Fruit fly (Drosophila melanogaster): ENCODE results near the gene CG14860.
A peak's percentile ranks its signal among the peaks of the same experiment; 100 is the strongest.

Gene CG14860

DNA sequence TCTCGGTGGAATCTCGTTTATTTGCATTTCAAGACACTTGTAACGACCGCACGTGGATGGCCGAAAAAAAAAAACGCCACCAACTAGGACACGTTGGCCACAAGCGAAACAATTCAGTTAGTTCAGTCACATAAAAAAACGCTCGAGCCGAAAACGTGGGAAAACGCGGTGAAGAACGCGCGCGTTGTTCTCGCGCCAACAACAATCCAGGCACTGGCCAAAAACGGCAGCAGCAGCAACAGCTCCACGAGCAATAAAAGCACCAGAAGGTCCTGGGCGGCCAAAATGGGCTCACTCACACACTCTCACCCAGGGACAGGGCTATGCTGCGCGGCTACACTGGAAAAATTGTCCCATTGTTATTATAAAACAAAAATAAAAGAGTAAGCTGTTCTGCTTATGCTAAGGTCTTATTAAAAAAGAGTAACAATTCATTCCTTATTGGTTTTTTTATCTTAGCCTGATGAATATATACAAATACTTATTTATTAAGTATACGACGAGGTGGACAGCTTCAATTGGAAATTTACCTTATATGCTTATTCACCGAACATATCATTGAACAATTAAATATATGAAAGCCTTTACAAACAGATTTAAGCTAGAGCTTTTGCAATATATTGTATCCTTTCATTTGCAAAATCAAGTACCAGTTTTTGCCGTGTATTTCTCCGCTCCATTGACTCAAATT, 19.2 kb upstream of the CG14860 start, which contains the start of gene btsz (continued):
- no peak for TF ChIP-seq croc (GFP tag; conservative IDR thresholded peaks at IDR 0.05)
- TF ChIP-seq CG2875 (GFP tag; optimal IDR thresholded peaks at IDR 0.05): no peak
- TF ChIP-seq CG11093 (GFP tag; IDR thresholded peaks at IDR 0.05): no peak
- no peak for TF ChIP-seq CG32772 (GFP tag; IDR thresholded peaks at IDR 0.05)
- no peak for TF ChIP-seq vvl (GFP tag; IDR thresholded peaks at IDR 0.05)
- TF ChIP-seq wdn (GFP tag; IDR thresholded peaks at IDR 0.05): no peak
- peak; percentile 54 for TF ChIP-seq CG13424 (tag; optimal IDR thresholded peaks at IDR 0.05)
- TF ChIP-seq CG6254 (GFP tag; optimal IDR thresholded peaks at IDR 0.05): no peak
- no peak for TF ChIP-seq nerfin-1 (tag; optimal IDR thresholded peaks at IDR 0.05)
- TF ChIP-seq CG17612 (GFP tag; IDR thresholded peaks at IDR 0.05): no peak
- no peak for TF ChIP-seq dpn (GFP tag; optimal IDR thresholded peaks at IDR 0.05)
- no peak for TF ChIP-seq CG9215 (GFP tag; IDR thresholded peaks at IDR 0.05)
- peak; percentile 19 for TF ChIP-seq Fer2 (tag; optimal IDR thresholded peaks at IDR 0.05)
- no peak for TF ChIP-seq pfk (GFP tag; optimal IDR thresholded peaks at IDR 0.05)

DNA sequence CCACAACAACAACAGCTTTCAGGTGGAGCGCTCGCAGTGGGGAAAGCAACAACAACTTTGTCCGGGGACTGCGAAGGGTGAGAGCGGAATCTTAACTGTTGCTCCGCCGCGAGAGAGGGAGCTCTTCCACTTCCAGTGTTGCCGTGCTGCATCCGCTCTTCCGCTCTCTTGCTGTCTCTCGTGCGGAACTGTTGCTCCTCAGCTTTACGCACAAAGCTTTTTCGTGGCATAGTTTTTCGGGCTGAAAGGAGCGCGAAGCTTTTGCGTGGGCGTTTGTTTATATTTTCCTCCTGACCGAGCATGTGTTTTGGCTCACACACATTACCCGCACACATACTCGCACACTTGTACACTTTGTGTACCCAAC, 18.6 kb upstream of the CG14860 start:
- TF ChIP-seq sima (GFP tag; optimal IDR thresholded peaks at IDR 0.05): no peak
- peak; percentile 11 for TF ChIP-seq Ets97D (GFP tag; optimal IDR thresholded peaks at IDR 0.05)
- TF ChIP-seq sr (GFP tag; IDR thresholded peaks at IDR 0.05): peak; percentile 62; the same call in 2 of the 3 replicates
- no peak for TF ChIP-seq esg (GFP tag; conservative IDR thresholded peaks at IDR 0.05)
- TF ChIP-seq CG4360 (GFP tag; IDR thresholded peaks at IDR 0.05): peak; percentile 33; the same call in 1 of the 2 replicates
- peak; percentile 23 for TF ChIP-seq CG2678 (tag; optimal IDR thresholded peaks at IDR 0.05)
- 0 out of 2 replicates have a peak, but pooled peaks have one; percentile 6 for TF ChIP-seq NFAT (GFP tag; IDR thresholded peaks at IDR 0.05)
- peak; percentile 43 for TF ChIP-seq Deaf1 (tag; optimal IDR thresholded peaks at IDR 0.05)
- no peak for TF ChIP-seq Hr51 (GFP tag; optimal IDR thresholded peaks at IDR 0.05)
- no peak for TF ChIP-seq CG2875 (GFP tag; optimal IDR thresholded peaks at IDR 0.05)
- TF ChIP-seq Chrac-16 (GFP tag; optimal IDR thresholded peaks at IDR 0.05): no peak
- TF ChIP-seq Trl (optimal IDR thresholded peaks at IDR 0.05): peak in 1 of 2 experiments; percentile 52
- TF ChIP-seq Trl (GFP tag; optimal IDR thresholded peaks at IDR 0.05): no peak
- TF ChIP-seq CG8478 (optimal IDR thresholded peaks at IDR 0.05): peak; percentile 57
- TF ChIP-seq CG13287 (GFP tag; IDR thresholded peaks at IDR 0.05; ENCODE audit: partially characterized antibody): peak; percentile 13; the same call in 1 of the 2 replicates
- no peak for TF ChIP-seq CG15514 (GFP tag; optimal IDR thresholded peaks at IDR 0.05)
- no peak for TF ChIP-seq CG14667 (GFP tag; IDR thresholded peaks at IDR 0.05)
- 0 out of 2 replicates have a peak, but pooled peaks have one; percentile 24 for TF ChIP-seq Dref (GFP tag; IDR thresholded peaks at IDR 0.05)
- TF ChIP-seq Eip74EF (GFP tag; optimal IDR thresholded peaks at IDR 0.05): no peak
- TF ChIP-seq CG4424 (GFP tag; optimal IDR thresholded peaks at IDR 0.05): peak; percentile 11
- TF ChIP-seq pfk (GFP tag; optimal IDR thresholded peaks at IDR 0.05): no peak
- TF ChIP-seq pzg (GFP tag; optimal IDR thresholded peaks at IDR 0.05): no peak
- peak; percentile 99 for TF ChIP-seq scrt (GFP tag; optimal IDR thresholded peaks at IDR 0.05)
- TF ChIP-seq CG34422 (GFP tag; IDR thresholded peaks at IDR 0.05): no peak

DNA sequence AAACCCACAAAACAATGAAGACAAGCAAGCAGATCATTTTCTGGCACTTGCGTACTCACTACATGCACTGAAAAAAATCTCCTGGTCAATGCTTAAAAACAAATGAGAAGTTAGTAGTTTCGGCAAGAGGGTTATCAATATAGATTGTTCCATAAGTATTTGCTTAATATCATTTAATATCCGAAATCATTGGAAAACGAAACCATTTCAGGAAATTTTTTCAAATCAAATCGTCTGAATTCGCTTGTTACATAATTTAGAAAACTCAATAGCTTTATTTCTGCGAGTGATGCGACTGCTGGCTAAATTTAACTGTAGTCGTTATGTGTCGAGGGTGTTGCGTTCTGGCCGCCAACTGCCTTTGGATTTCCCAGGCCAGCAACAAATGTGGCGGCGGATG, 16.4 kb upstream of the CG14860 start:
- TF ChIP-seq Hand (GFP tag; optimal IDR thresholded peaks at IDR 0.05) (peak; percentile 17), yki (optimal IDR thresholded peaks at IDR 0.05) (no peak), row (GFP tag; IDR thresholded peaks at IDR 0.05) (peak; percentile 42; the same call in 2 of the 3 replicates), Ptx1 (GFP tag; IDR thresholded peaks at IDR 0.05) (0 out of 2 replicates have a peak, but pooled peaks have one; percentile 5), sens (GFP tag) (peak; percentile 63), D19B (GFP tag; optimal IDR thresholded peaks at IDR 0.05) (peak; percentile 7), lab (GFP tag; optimal IDR thresholded peaks at IDR 0.05) (peak; percentile 59), Usf (GFP tag; optimal IDR thresholded peaks at IDR 0.05) (no peak), CG7839 (tag; optimal IDR thresholded peaks at IDR 0.05) (peak; percentile 27), NfI (GFP tag; optimal IDR thresholded peaks at IDR 0.05) (peak; percentile 21), Pdp1 (GFP tag; optimal IDR thresholded peaks at IDR 0.05) (peak; percentile 9 to 57), CG12155 (GFP tag; optimal IDR thresholded peaks at IDR 0.05) (peak; percentile 5), CG33213 (GFP tag; optimal IDR thresholded peaks at IDR 0.05) (no peak)

Measured in whole organism, embryonic.